Worm (Caenorhabditis elegans): ENCODE results near the gene F28G4.3.
"Not testable (repeated sequence)": the region's sequence is repeated elsewhere in the genome, so short reads cannot be mapped to it uniquely, and the experiment has no call there.

The F28G4.3 gene

DNA sequence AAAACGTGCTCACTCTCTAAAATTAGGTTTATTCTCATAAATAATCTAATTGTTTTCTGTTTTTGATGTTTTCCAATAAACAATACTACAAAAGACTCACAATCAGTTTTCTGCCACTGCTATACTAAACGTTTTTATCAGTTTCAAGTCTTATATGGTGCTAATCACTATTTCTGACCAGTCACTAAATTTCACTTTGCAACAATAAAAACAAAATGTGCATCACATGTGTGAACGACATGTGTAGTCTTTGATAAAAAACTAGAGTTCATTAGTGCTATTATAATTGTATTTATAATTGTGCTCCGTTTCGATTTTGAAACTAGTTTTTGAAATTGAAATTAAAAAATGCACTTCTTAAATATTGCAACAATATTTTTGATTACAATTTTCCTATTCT is 9.6 kb downstream of the F28G4.3 start, which contains the start of gene cyp-37B1:
Gene cyp-37B1 (plus strand): TSS at position 199 of the 400 bp plus-strand sequence.
- no peak for TF ChIP-seq Y79H2A.3 (GFP tag; conservative IDR thresholded peaks at IDR 0.05)
- TF ChIP-seq snpc-4 (GFP tag; optimal IDR thresholded peaks at IDR 0.05) = no peak
- peak in 1 of 4 experiments; percentile 17 for TF ChIP-seq snpc-4 (tag; optimal IDR thresholded peaks at IDR 0.05)
- TF ChIP-seq hlh-26 (GFP tag; conservative IDR thresholded peaks at IDR 0.05) = no peak
- TF ChIP-seq nhr-80 (tag; optimal IDR thresholded peaks at IDR 0.05) = peak; percentile 80
- no peak for TF ChIP-seq B0019.2 (GFP tag; conservative IDR thresholded peaks at IDR 0.05)
- peak; percentile 23 for TF ChIP-seq unc-62 (GFP tag; optimal IDR thresholded peaks at IDR 0.05)

ce11 chrV:16275347-16275746 is 12.2 kb downstream of the F28G4.3 start, which contains the start of gene pacl-1:
pacl-1 (minus strand) TSS chrV:16275447.
- TF ChIP-seq F33H1.4 (GFP tag; IDR thresholded peaks at IDR 0.05) = no peak
- TF ChIP-seq unc-130 (GFP tag; optimal IDR thresholded peaks at IDR 0.05) = no peak
- no peak for TF ChIP-seq C17E4.6 (GFP tag; IDR thresholded peaks at IDR 0.05)
- TF ChIP-seq let-607 (tag; optimal IDR thresholded peaks at IDR 0.05) = no peak
- no peak for TF ChIP-seq madf-10 (tag; optimal IDR thresholded peaks at IDR 0.05)
- TF ChIP-seq ztf-22 (GFP tag; optimal IDR thresholded peaks at IDR 0.05) = no peak
- no peak for TF ChIP-seq lag-1 (GFP tag; IDR thresholded peaks at IDR 0.05)
- TF ChIP-seq F23B12.7 (tag; optimal IDR thresholded peaks at IDR 0.05; ENCODE audit: insufficient read depth) = no peak
- TF ChIP-seq dpl-1 (GFP tag; optimal IDR thresholded peaks at IDR 0.05) = no peak
- TF ChIP-seq F37B4.10 (GFP tag; IDR thresholded peaks at IDR 0.05) = no peak
- no peak for TF ChIP-seq Y56A3A.18 (GFP tag; IDR thresholded peaks at IDR 0.05)
- no peak for TF ChIP-seq ama-1 (optimal IDR thresholded peaks at IDR 0.05)
- no peak for TF ChIP-seq ama-1 (GFP tag; optimal IDR thresholded peaks at IDR 0.05)
- TF ChIP-seq lin-54 (GFP tag; optimal IDR thresholded peaks at IDR 0.05) = no peak
- TF ChIP-seq aptf-2 (GFP tag; conservative IDR thresholded peaks at IDR 0.05) = no peak
- no peak for TF ChIP-seq nfya-1 (tag; optimal IDR thresholded peaks at IDR 0.05; ENCODE audit: borderline replicate concordance, insufficient read depth)
- no peak for TF ChIP-seq F10E7.11 (tag; optimal IDR thresholded peaks at IDR 0.05)
- TF ChIP-seq ceh-79 (tag; optimal IDR thresholded peaks at IDR 0.05) = no peak
- no peak for TF ChIP-seq xnd-1 (tag; optimal IDR thresholded peaks at IDR 0.05)
- no peak for TF ChIP-seq nhr-80 (tag; optimal IDR thresholded peaks at IDR 0.05)

ce11 chrV:16273364-16273763 is 14.2 kb downstream of the F28G4.3 start:
- TF ChIP-seq attf-6 (GFP tag; IDR thresholded peaks at IDR 0.05) (0 out of 2 replicates have a peak, but pooled peaks have one; percentile 58), pbrm-1 (GFP tag; IDR thresholded peaks at IDR 0.05) (peak; percentile 6; the same call in 1 of the 2 replicates), snpc-4 (tag; optimal IDR thresholded peaks at IDR 0.05) (peak in 1 of 4 experiments; percentile 62)
- not testable (repeated sequence) for TF ChIP-seq snpc-4 (GFP tag; optimal IDR thresholded peaks at IDR 0.05)

ce11 chrV:16271121-16271520 is 16.4 kb downstream of the F28G4.3 start, which contains the start of gene T13F3.6:
T13F3.6 (minus strand) TSS chrV:16271221.
- TF ChIP-seq lin-35 (GFP tag; optimal IDR thresholded peaks at IDR 0.05) (no peak), bed-2 (GFP tag; IDR thresholded peaks at IDR 0.05) (no peak), F23B12.7 (tag; optimal IDR thresholded peaks at IDR 0.05; ENCODE audit: insufficient read depth) (no peak), akir-1 (GFP tag; optimal IDR thresholded peaks at IDR 0.05) (no peak), B0336.3 (GFP tag; IDR thresholded peaks at IDR 0.05) (no peak), nfya-1 (tag; optimal IDR thresholded peaks at IDR 0.05; ENCODE audit: borderline replicate concordance, insufficient read depth) (no peak), snpc-3.4 (tag; optimal IDR thresholded peaks at IDR 0.05) (no peak), egrh-3 (GFP tag; IDR thresholded peaks at IDR 0.05) (no peak), lir-1 (GFP tag; conservative IDR thresholded peaks at IDR 0.05) (no peak), snpc-1.3 (tag; optimal IDR thresholded peaks at IDR 0.05; ENCODE audit: insufficient read depth) (no peak), nhr-120 (GFP tag; IDR thresholded peaks at IDR 0.05) (no peak), unc-62 (GFP tag; optimal IDR thresholded peaks at IDR 0.05) (no peak), F55B11.4 (tag; optimal IDR thresholded peaks at IDR 0.05; ENCODE audit: borderline replicate concordance, insufficient read depth) (no peak), hmg-1.2 (GFP tag; IDR thresholded peaks at IDR 0.05) (no peak), nfya-2 (GFP tag; IDR thresholded peaks at IDR 0.05) (no peak), ztf-6 (GFP tag; IDR thresholded peaks at IDR 0.05) (no peak), T26A5.8 (tag; optimal IDR thresholded peaks at IDR 0.05) (no peak), Y53G8AR.9 (GFP tag; conservative IDR thresholded peaks at IDR 0.05) (no peak)
